Worm (Caenorhabditis elegans) whole organism, L2 larva: ENCODE measurements around the gene dmsr-5.
"Not testable (repeated sequence)": the region's sequence is repeated elsewhere in the genome, so short reads cannot be mapped to it uniquely, and the experiment has no call there.

Experiments
- C34F6.9 ChIP-seq: fragments of 150-350 bp; optimal IDR thresholded peaks from 2 replicates; lab custom pipeline; 2014; ENCODE audit warnings: missing biosample characterization, missing genetic modification characterization
- F13H6.1 ChIP-seq: sonication (generic microtip); optimal IDR thresholded peaks from 2 replicates; lab custom pipeline; 2016; ENCODE audit warnings: missing genetic modification characterization, missing compliant biosample characterization
- R02D3.7 ChIP-seq: fragments of 150-350 bp; optimal IDR thresholded peaks from 2 replicates; lab custom pipeline; 2014; ENCODE audit warnings: missing biosample characterization, missing genetic modification characterization
- Y55F3AM.14 ChIP-seq: fragments of 200-800 bp; sonication (Bioruptor generic); optimal IDR thresholded peaks from 2 replicates; lab custom pipeline; 2018; ENCODE audit warnings: mild to moderate bottlenecking, missing genetic modification characterization, missing compliant biosample characterization
- ZK546.5 ChIP-seq: sonication (generic microtip); optimal IDR thresholded peaks from 2 replicates; lab custom pipeline; 2017; ENCODE audit warnings: missing biosample characterization, missing genetic modification characterization
- aly-2 ChIP-seq: fragments of 150-350 bp; optimal IDR thresholded peaks from 2 replicates; lab custom pipeline; 2014; ENCODE audit warnings: missing biosample characterization, missing genetic modification characterization
- ama-1 ChIP-seq: fragments of 150-350 bp; optimal IDR thresholded peaks from 2 replicates; lab custom pipeline; 2018; ENCODE audit warnings: inconsistent platforms
- blmp-1 ChIP-seq: sonication (generic microtip); optimal IDR thresholded peaks from 2 replicates; lab custom pipeline; 2017; ENCODE audit warnings: missing genetic modification characterization, mild to moderate bottlenecking, missing compliant biosample characterization, antibody characterized with exemption, moderate library complexity; ENCODE audit not compliant: insufficient read depth
- ceh-16 ChIP-seq: fragments of 150-350 bp; optimal IDR thresholded peaks from 2 replicates; lab custom pipeline; 2014; ENCODE audit warnings: missing biosample characterization, missing genetic modification characterization
- ceh-82 ChIP-seq: fragments of 150-350 bp; optimal IDR thresholded peaks from 2 replicates; lab custom pipeline; 2014; ENCODE audit warnings: missing biosample characterization, missing genetic modification characterization
- crh-2 ChIP-seq: sonication (generic microtip); optimal IDR thresholded peaks from 2 replicates; lab custom pipeline; 2017; ENCODE audit warnings: missing biosample characterization, missing genetic modification characterization
- dmd-4 ChIP-seq: sonication (generic microtip); optimal IDR thresholded peaks from 2 replicates; lab custom pipeline; 2017; ENCODE audit warnings: missing biosample characterization, missing genetic modification characterization
- egl-27 ChIP-seq: sonication (generic microtip); optimal IDR thresholded peaks from 3 replicates; lab custom pipeline; 2017; ENCODE audit warnings: missing biosample characterization, missing genetic modification reagents, missing genetic modification characterization
- elt-3 ChIP-seq: sonication (generic microtip); optimal IDR thresholded peaks from 2 replicates; lab custom pipeline; 2017; ENCODE audit warnings: missing biosample characterization, missing genetic modification characterization
- fos-1 ChIP-seq: fragments of 150-350 bp; optimal IDR thresholded peaks from 2 replicates; lab custom pipeline; 2014; ENCODE audit warnings: missing biosample characterization, missing genetic modification characterization
- gmeb-1 ChIP-seq: fragments of 150-350 bp; optimal IDR thresholded peaks from 2 replicates; lab custom pipeline; 2014; ENCODE audit warnings: missing biosample characterization, missing genetic modification characterization
- lin-11 ChIP-seq: fragments of 150-350 bp; sonication (generic microtip); optimal IDR thresholded peaks from 2 replicates; lab custom pipeline; 2014; ENCODE audit warnings: missing biosample characterization, missing genetic modification characterization, inconsistent platforms, mixed read lengths
- lin-13 ChIP-seq: fragments of 150-350 bp; optimal IDR thresholded peaks from 2 replicates; lab custom pipeline; 2014; ENCODE audit warnings: missing biosample characterization, missing genetic modification reagents, missing genetic modification characterization
- lin-39 ChIP-seq: fragments of 150-350 bp; optimal IDR thresholded peaks from 2 replicates; lab custom pipeline; 2014; ENCODE audit warnings: missing biosample characterization, missing genetic modification reagents, missing genetic modification characterization
- mab-5 ChIP-seq: fragments of 150-350 bp; optimal IDR thresholded peaks from 2 replicates; lab custom pipeline; 2014; ENCODE audit warnings: missing biosample characterization, missing genetic modification characterization
- mbf-1 ChIP-seq: sonication (generic microtip); optimal IDR thresholded peaks from 2 replicates; lab custom pipeline; 2017; ENCODE audit warnings: missing biosample characterization, missing genetic modification characterization
- mdl-1 ChIP-seq, 2 experiments: fragments of 150-350 bp in 1 of 2; sonication (generic microtip) in 1 of 2; optimal IDR thresholded peaks; 2 replicates each; lab custom pipeline; 2017; ENCODE audit warnings: missing biosample characterization in 2 of 2, missing genetic modification characterization in 2 of 2
- nhr-10 ChIP-seq: sonication (generic microtip); optimal IDR thresholded peaks from 2 replicates; lab custom pipeline; 2017; ENCODE audit warnings: missing biosample characterization, missing genetic modification characterization
- nhr-11 ChIP-seq: fragments of 150-350 bp; optimal IDR thresholded peaks from 2 replicates; lab custom pipeline; 2014; ENCODE audit warnings: missing biosample characterization, missing genetic modification characterization
- nhr-12 ChIP-seq: fragments of 150-350 bp; optimal IDR thresholded peaks from 2 replicates; lab custom pipeline; 2014; ENCODE audit warnings: missing biosample characterization, missing genetic modification characterization
- nhr-129 ChIP-seq: fragments of 150-350 bp; optimal IDR thresholded peaks from 2 replicates; lab custom pipeline; 2014; ENCODE audit warnings: missing biosample characterization, missing genetic modification characterization
- nhr-23 ChIP-seq: fragments of 150-350 bp; optimal IDR thresholded peaks from 2 replicates; lab custom pipeline; 2014; ENCODE audit warnings: missing biosample characterization, missing genetic modification reagents, missing genetic modification characterization
- nhr-237 ChIP-seq: fragments of 150-350 bp; optimal IDR thresholded peaks from 2 replicates; lab custom pipeline; 2014; ENCODE audit warnings: missing biosample characterization, missing genetic modification characterization
- nhr-25 ChIP-seq: fragments of 150-350 bp; sonication (generic microtip); optimal IDR thresholded peaks from 3 replicates; lab custom pipeline; 2014; ENCODE audit warnings: missing biosample characterization, missing genetic modification characterization
- nhr-6 ChIP-seq: fragments of 150-350 bp; optimal IDR thresholded peaks from 2 replicates; lab custom pipeline; 2014; ENCODE audit warnings: missing biosample characterization, missing genetic modification characterization
- nhr-77 ChIP-seq: fragments of 150-350 bp; optimal IDR thresholded peaks from 2 replicates; lab custom pipeline; 2014; ENCODE audit warnings: missing biosample characterization, missing genetic modification characterization
- peb-1 ChIP-seq: fragments of 150-350 bp; optimal IDR thresholded peaks from 2 replicates; lab custom pipeline; 2014; ENCODE audit warnings: missing biosample characterization, missing genetic modification characterization
- sem-4 ChIP-seq: fragments of 150-350 bp; optimal IDR thresholded peaks from 2 replicates; lab custom pipeline; 2014; ENCODE audit warnings: missing biosample characterization, missing genetic modification reagents, missing genetic modification characterization
- skn-1 ChIP-seq: sonication (generic microtip); optimal IDR thresholded peaks from 2 replicates; lab custom pipeline; 2017; ENCODE audit warnings: missing biosample characterization, missing genetic modification characterization
- sma-3 ChIP-seq: sonication (generic microtip); optimal IDR thresholded peaks from 2 replicates; lab custom pipeline; 2016; ENCODE audit warnings: missing genetic modification reagents, missing genetic modification characterization, missing compliant biosample characterization
- sma-9 ChIP-seq, 2 experiments: fragments of 150-350 bp in 1 of 2; sonication (generic microtip) in 1 of 2; optimal IDR thresholded peaks; 2 replicates each; lab custom pipeline; 2014 to 2016; ENCODE audit warnings: missing genetic modification characterization in 2 of 2, mild to moderate bottlenecking in 1 of 2, missing biosample characterization in 1 of 2, missing compliant biosample characterization in 1 of 2, missing genetic modification reagents in 1 of 2, moderate library complexity in 1 of 2
- snpc-4 ChIP-seq: fragments of 150-350 bp; optimal IDR thresholded peaks from 2 replicates; lab custom pipeline; 2014; ENCODE audit warnings: missing biosample characterization, missing genetic modification characterization
- unc-39 ChIP-seq: fragments of 150-350 bp; optimal IDR thresholded peaks from 2 replicates; lab custom pipeline; 2014; ENCODE audit warnings: missing biosample characterization, missing genetic modification characterization
- unc-62 ChIP-seq: fragments of 150-350 bp; optimal IDR thresholded peaks from 2 replicates; lab custom pipeline; 2014; ENCODE audit warnings: missing biosample characterization, missing genetic modification reagents, missing genetic modification characterization
- zag-1 ChIP-seq: fragments of 150-350 bp; optimal IDR thresholded peaks from 2 replicates; lab custom pipeline; 2014; ENCODE audit warnings: missing biosample characterization, missing genetic modification characterization
- ztf-1 ChIP-seq: fragments of 200-800 bp; sonication (Bioruptor generic); conservative IDR thresholded peaks from 2 replicates; pipeline ENCODE4 v1.3.6; 2022; ENCODE audit warnings: missing genetic modification characterization, missing compliant biosample characterization
- ztf-4 ChIP-seq: fragments of 150-350 bp; optimal IDR thresholded peaks from 2 replicates; lab custom pipeline; 2014; ENCODE audit warnings: missing biosample characterization, missing genetic modification characterization

Gene dmsr-5

ce11 chrIII:11036132-11036531 lies 41.1 kb upstream of the dmsr-5 start (continued):
- peak; percentile 6 for TF ChIP-seq ama-1 (lab: Kevin White, UChicago)
- no peak for TF ChIP-seq mdl-1 (tag; optimal IDR thresholded peaks at IDR 0.05; lab: Kevin White, UChicago)
- no peak for TF ChIP-seq aly-2 (tag; lab: Kevin White, UChicago)
- TF ChIP-seq C34F6.9: peak; percentile 77
- peak; percentile 46 for TF ChIP-seq snpc-4
- peak; percentile 14 for TF ChIP-seq fos-1 (tag; lab: Kevin White, UChicago)
- TF ChIP-seq ceh-82 (tag; lab: Kevin White, UChicago): no peak
- peak; percentile 66 for TF ChIP-seq nhr-25 (tag; lab: Kevin White, UChicago)
- no peak for TF ChIP-seq ZK546.5
- peak; percentile 66 for TF ChIP-seq lin-13
- TF ChIP-seq skn-1 (tag; lab: Kevin White, UChicago): no peak
- no peak for TF ChIP-seq elt-3 (tag; lab: Kevin White, UChicago)
- TF ChIP-seq gmeb-1 (tag; lab: Kevin White, UChicago): peak; percentile 85
- TF ChIP-seq dmd-4 (tag; lab: Kevin White, UChicago): no peak
- TF ChIP-seq zag-1 (tag; lab: Kevin White, UChicago): no peak
- TF ChIP-seq egl-27 (tag; lab: Kevin White, UChicago): peak; percentile 63
- TF ChIP-seq sem-4 (tag; lab: Kevin White, UChicago): peak; percentile 7
- TF ChIP-seq mab-5 (tag; lab: Kevin White, UChicago): peak; percentile 73
- TF ChIP-seq nhr-11 (tag; lab: Kevin White, UChicago): no peak
- no peak for TF ChIP-seq lin-39 (tag; lab: Kevin White, UChicago)

- no peak for TF ChIP-seq mdl-1 (tag; optimal IDR thresholded peaks at IDR 0.05; lab: Kevin White, UChicago)
- TF ChIP-seq snpc-4: no peak
- no peak for TF ChIP-seq ZK546.5
- TF ChIP-seq mbf-1 (tag; lab: Kevin White, UChicago): no peak
- TF ChIP-seq, all 48 proteins: peak for 0
These were observed 37.8 kb upstream of the dmsr-5 start, which contains the start of gene Y48A6B.9 for ce11 chrIII:11032872-11033271. TSS of gene Y48A6B.9 (plus strand) at chrIII:11033172.

- no peak for TF ChIP-seq lin-11 (tag; lab: Kevin White, UChicago)
- TF ChIP-seq ceh-16: no peak
- no peak for TF ChIP-seq nhr-77 (tag; lab: Kevin White, UChicago)
- no peak for TF ChIP-seq nhr-129 (tag; lab: Kevin White, UChicago)
- no peak for TF ChIP-seq ztf-1 (GFP tag; lab: Robert Waterston, UW)
- no peak for TF ChIP-seq dmd-4 (tag; lab: Kevin White, UChicago)
- TF ChIP-seq F13H6.1: no peak
- no peak for TF ChIP-seq mdl-1 (tag; optimal IDR thresholded peaks at IDR 0.05; lab: Kevin White, UChicago)
- no peak for TF ChIP-seq nhr-10 (tag; lab: Kevin White, UChicago)
- TF ChIP-seq nhr-6 (tag; lab: Kevin White, UChicago): no peak
- no peak for TF ChIP-seq sem-4 (tag; lab: Kevin White, UChicago)
- TF ChIP-seq lin-13: no peak
- no peak for TF ChIP-seq unc-62 (GFP tag; lab: Kevin White, UChicago)
- no peak for TF ChIP-seq unc-39 (tag; lab: Kevin White, UChicago)
- no peak for TF ChIP-seq peb-1
- no peak for TF ChIP-seq mbf-1 (tag; lab: Kevin White, UChicago)
- no peak for TF ChIP-seq ztf-4 (tag; lab: Kevin White, UChicago)
- TF ChIP-seq nhr-23 (tag; lab: Kevin White, UChicago): no peak
- no peak for TF ChIP-seq egl-27 (tag; lab: Kevin White, UChicago)
- TF ChIP-seq R02D3.7 (tag; lab: Kevin White, UChicago): no peak
These were observed 36.3 kb upstream of the dmsr-5 start, which contains the start of gene Y48A6B.14 for ce11 chrIII:11031309-11031708. TSS of gene Y48A6B.14 (plus strand) at chrIII:11031609.

DNA sequence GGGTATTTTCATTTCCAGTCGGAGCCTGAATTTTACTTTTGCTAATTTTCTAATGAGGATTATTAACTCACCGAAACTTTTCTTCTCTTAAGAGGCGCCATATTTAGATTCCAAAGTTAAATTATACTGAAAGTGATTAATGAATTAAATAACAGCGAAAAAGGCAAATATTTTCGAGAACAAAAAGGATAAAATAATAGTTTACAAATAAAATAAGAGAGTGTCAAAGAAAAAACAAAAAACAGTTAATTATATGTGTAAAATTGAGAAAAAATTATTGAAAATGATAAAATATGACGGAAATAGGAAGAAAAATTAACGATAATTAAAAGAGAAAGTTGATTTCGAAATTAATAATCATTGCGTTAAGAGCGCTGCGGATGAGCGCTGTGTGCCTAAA lies 34.3 kb upstream of the dmsr-5 start, which contains the start of gene Y48A6B.8:
Gene Y48A6B.8, minus strand, starts transcription at position 101 of the 400 bp plus-strand sequence.
- not testable (repeated sequence) for TF ChIP-seq lin-11 (tag; lab: Kevin White, UChicago); nhr-11 (tag; lab: Kevin White, UChicago); snpc-4
- TF ChIP-seq, all 48 proteins: peak for 0; not testable (repeated sequence) for 48

DNA sequence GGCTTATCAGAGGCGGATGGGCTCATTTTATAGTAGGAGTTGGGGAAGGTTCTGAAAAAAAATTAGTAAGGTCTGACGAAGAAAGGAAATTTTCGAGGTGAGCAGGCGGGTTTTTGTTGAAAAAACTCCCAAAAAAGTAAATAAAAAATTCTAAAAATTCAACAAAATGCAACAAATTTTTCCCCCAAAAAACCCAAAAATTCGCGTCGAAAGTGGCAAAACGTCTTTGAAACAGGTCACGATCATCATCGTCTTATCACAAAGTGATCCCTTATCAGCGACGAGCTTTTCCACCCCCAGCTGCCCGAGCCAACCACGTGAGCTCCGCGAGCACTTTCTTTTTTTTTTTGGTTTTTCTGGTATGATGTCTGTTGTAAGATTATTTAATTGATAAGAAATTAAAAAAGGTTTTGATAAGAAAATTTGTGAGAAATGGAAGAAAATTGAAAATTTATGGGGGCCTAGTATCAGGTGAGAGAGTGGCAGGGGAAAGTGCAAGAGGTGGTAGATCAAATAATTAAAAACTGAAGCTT lies 31.5 kb upstream of the dmsr-5 start, which contains the start of gene Y48A6B.7:
Gene Y48A6B.7, minus strand, starts transcription at position 51 of the 533 bp plus-strand sequence.
- TF ChIP-seq blmp-1 (tag; lab: Kevin White, UChicago): no peak
- no peak for TF ChIP-seq nhr-23 (tag; lab: Kevin White, UChicago)
- no peak for TF ChIP-seq nhr-11 (tag; lab: Kevin White, UChicago)
- no peak for TF ChIP-seq nhr-129 (tag; lab: Kevin White, UChicago)
- TF ChIP-seq Y55F3AM.14 (GFP tag; lab: Kevin White, UChicago): no peak
- no peak for TF ChIP-seq nhr-77 (tag; lab: Kevin White, UChicago)
- TF ChIP-seq mdl-1 (tag; optimal IDR thresholded peaks at IDR 0.05; lab: Kevin White, UChicago): peak in 1 of 2 experiments; percentile 70
- TF ChIP-seq crh-2: peak; percentile 71
- peak; percentile 78 for TF ChIP-seq sma-9 (GFP tag; optimal IDR thresholded peaks at IDR 0.05; lab: Kevin White, UChicago)
- no peak for TF ChIP-seq sma-9 (tag; optimal IDR thresholded peaks at IDR 0.05; lab: Kevin White, UChicago)
- TF ChIP-seq nhr-12 (tag; lab: Kevin White, UChicago): no peak
- TF ChIP-seq ceh-82 (tag; lab: Kevin White, UChicago): no peak
- peak; percentile 31 for TF ChIP-seq sma-3 (GFP tag; lab: Kevin White, UChicago)
- no peak for TF ChIP-seq ztf-1 (GFP tag; lab: Robert Waterston, UW)
- no peak for TF ChIP-seq unc-62 (GFP tag; lab: Kevin White, UChicago)
- no peak for TF ChIP-seq snpc-4
- TF ChIP-seq skn-1 (tag; lab: Kevin White, UChicago): no peak
- TF ChIP-seq nhr-25 (tag; lab: Kevin White, UChicago): no peak
- no peak for TF ChIP-seq mbf-1 (tag; lab: Kevin White, UChicago)
- peak; percentile 18 for TF ChIP-seq egl-27 (tag; lab: Kevin White, UChicago)
- no peak for TF ChIP-seq unc-39 (tag; lab: Kevin White, UChicago)
- TF ChIP-seq gmeb-1 (tag; lab: Kevin White, UChicago): peak; percentile 70
- no peak for TF ChIP-seq nhr-237
